Fruit fly (Drosophila melanogaster) whole organism, prepupa: ENCODE measurements around the gene CG3191.

Source experiments
- Blimp-1 ChIP-seq: fragments of 200-800 bp; sonication (Bioruptor generic); optimal IDR thresholded peaks from 3 replicates; lab custom pipeline; 2017; ENCODE audit warnings: missing biosample characterization, missing genetic modification characterization, mild to moderate bottlenecking, moderate library complexity, missing genetic modification reagents
- CG10669 ChIP-seq: fragments of 200-800 bp; sonication (Bioruptor generic); optimal IDR thresholded peaks from 3 replicates; lab custom pipeline; 2018; ENCODE audit warnings: missing biosample characterization, mild to moderate bottlenecking, missing genetic modification characterization, moderate library complexity
- CG11762 ChIP-seq: fragments of 200-800 bp; sonication (Bioruptor generic); optimal IDR thresholded peaks from 3 replicates; lab custom pipeline; 2016; ENCODE audit warnings: missing biosample characterization, missing genetic modification characterization; ENCODE audit not compliant: insufficient read depth
- CG15336 ChIP-seq: fragments of 200-800 bp; sonication (Bioruptor generic); IDR thresholded peaks from 2 replicates; pipeline ENCODE4 v1.3.6; 2022; ENCODE audit warnings: missing biosample characterization, missing genetic modification characterization
- CG1621 ChIP-seq: fragments of 200-800 bp; sonication (Bioruptor generic); optimal IDR thresholded peaks from 3 replicates; lab custom pipeline; 2018; ENCODE audit warnings: missing biosample characterization, mild to moderate bottlenecking, missing genetic modification characterization
- CG3032 ChIP-seq: fragments of 200-800 bp; optimal IDR thresholded peaks from 2 replicates; lab custom pipeline; 2019; ENCODE audit warnings: missing biosample characterization, mild to moderate bottlenecking, missing genetic modification characterization, moderate library complexity
- CG32006 ChIP-seq: fragments of 200-800 bp; sonication (Bioruptor generic); optimal IDR thresholded peaks from 3 replicates; lab custom pipeline; 2017; ENCODE audit warnings: missing biosample characterization, mild to moderate bottlenecking, missing genetic modification characterization
- CG3919 ChIP-seq: fragments of 200-800 bp; sonication (Bioruptor generic); optimal IDR thresholded peaks from 3 replicates; lab custom pipeline; 2016; ENCODE audit warnings: missing biosample characterization, missing genetic modification characterization
- CG6163 ChIP-seq: fragments of 200-800 bp; sonication (Bioruptor generic); IDR thresholded peaks from 3 replicates; pipeline ENCODE4 v1.3.6; 2022; ENCODE audit warnings: missing biosample characterization, missing genetic modification characterization
- CG6276 ChIP-seq: fragments of 200-800 bp; sonication (Bioruptor generic); optimal IDR thresholded peaks from 2 replicates; lab custom pipeline; 2017; ENCODE audit warnings: missing biosample characterization, mild to moderate bottlenecking, missing genetic modification characterization
- CG8119 ChIP-seq: fragments of 200-800 bp; sonication (Bioruptor generic); IDR thresholded peaks from 3 replicates; pipeline ENCODE4 v1.3.6; 2022; ENCODE audit warnings: missing biosample characterization, missing genetic modification characterization
- CG8319 ChIP-seq: fragments of 200-800 bp; sonication (Bioruptor generic); optimal IDR thresholded peaks from 3 replicates; lab custom pipeline; 2016; ENCODE audit warnings: missing biosample characterization, missing genetic modification characterization
- CG8632 ChIP-seq: fragments of 200-800 bp; sonication (Bioruptor generic); optimal IDR thresholded peaks from 3 replicates; lab custom pipeline; 2016; ENCODE audit warnings: missing biosample characterization, missing genetic modification characterization
- Eip75B ChIP-seq: fragments of 200-800 bp; sonication (Bioruptor generic); optimal IDR thresholded peaks from 3 replicates; lab custom pipeline; 2016; ENCODE audit warnings: missing biosample characterization, missing genetic modification characterization
- Eip78C ChIP-seq: fragments of 200-800 bp; sonication (Bioruptor generic); peaks from one replicate; lab custom pipeline; 2016; ENCODE audit warnings: missing biosample characterization, missing genetic modification characterization
- Hr4 ChIP-seq: fragments of 200-800 bp; sonication (Bioruptor generic); optimal IDR thresholded peaks from 3 replicates; lab custom pipeline; 2016; ENCODE audit warnings: missing biosample characterization, missing genetic modification characterization
- Met ChIP-seq: fragments of 200-800 bp; sonication (Bioruptor generic); optimal IDR thresholded peaks from 3 replicates; lab custom pipeline; 2016; ENCODE audit warnings: missing biosample characterization, missing genetic modification characterization
- OdsH ChIP-seq: fragments of 200-800 bp; sonication (Bioruptor generic); optimal IDR thresholded peaks from 3 replicates; lab custom pipeline; 2016; ENCODE audit warnings: missing biosample characterization, missing genetic modification characterization
- Sox102F ChIP-seq: fragments of 200-800 bp; sonication (Bioruptor generic); optimal IDR thresholded peaks from 2 replicates; lab custom pipeline; 2016; ENCODE audit warnings: missing biosample characterization, mild to moderate bottlenecking, missing genetic modification characterization
- achi ChIP-seq: fragments of 200-800 bp; sonication (Bioruptor generic); optimal IDR thresholded peaks from 3 replicates; lab custom pipeline; 2016; ENCODE audit warnings: missing biosample characterization, missing genetic modification characterization
- eg ChIP-seq: fragments of 200-800 bp; sonication (Bioruptor generic); IDR thresholded peaks from 3 replicates; pipeline ENCODE4 v1.3.6; 2022; ENCODE audit warnings: missing biosample characterization, missing genetic modification characterization
- fd85E ChIP-seq: fragments of 200-800 bp; sonication (Bioruptor generic); optimal IDR thresholded peaks from 3 replicates; lab custom pipeline; 2016; ENCODE audit warnings: missing biosample characterization, missing genetic modification characterization
- pdm3 ChIP-seq: fragments of 200-800 bp; sonication (Bioruptor generic); optimal IDR thresholded peaks from 3 replicates; lab custom pipeline; 2016; ENCODE audit warnings: missing biosample characterization, missing genetic modification characterization
- spab ChIP-seq: fragments of 200-800 bp; sonication (Bioruptor generic); optimal IDR thresholded peaks from 2 replicates; lab custom pipeline; 2017; ENCODE audit warnings: missing biosample characterization, mild to moderate bottlenecking, missing genetic modification characterization, missing genetic modification reagents
- svp ChIP-seq: fragments of 200-800 bp; sonication (Bioruptor generic); peaks from one replicate; lab custom pipeline; 2016; ENCODE audit warnings: missing biosample characterization, missing genetic modification characterization
- topi ChIP-seq: fragments of 200-800 bp; sonication (Bioruptor generic); optimal IDR thresholded peaks from 3 replicates; lab custom pipeline; 2016; ENCODE audit warnings: missing biosample characterization, missing genetic modification characterization

CG3191 gene

DNA sequence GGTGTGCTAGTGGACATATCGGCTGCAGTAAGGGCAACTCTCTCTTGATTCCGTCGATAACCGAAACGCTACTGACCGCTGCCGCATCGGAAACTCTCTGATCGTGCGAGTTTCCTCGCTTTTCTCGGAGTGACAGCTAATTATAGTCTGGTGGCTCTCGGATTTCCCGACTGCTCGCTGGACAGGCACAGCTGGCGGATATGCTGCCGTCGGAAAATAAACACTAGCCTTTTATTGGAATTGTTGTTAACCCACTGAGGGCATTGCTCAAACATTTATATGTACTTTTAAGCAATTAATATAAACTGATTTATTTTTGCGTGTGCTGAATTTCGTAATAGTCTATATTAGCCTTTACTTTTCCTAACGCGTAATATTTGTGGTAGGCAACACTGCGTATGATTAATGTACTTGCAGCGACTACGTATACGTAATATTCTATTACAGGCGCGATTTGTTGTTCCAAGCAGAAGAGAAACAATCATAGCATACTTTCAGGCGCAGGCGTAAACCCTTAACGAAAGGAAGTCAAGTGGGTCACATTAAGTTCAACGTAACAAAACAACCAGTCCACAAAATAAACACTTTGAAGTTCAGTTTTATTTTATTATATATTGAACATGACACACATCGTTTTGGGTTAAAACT lies 37.9 kb downstream of the CG3191 start, which contains the start of gene SmydA-8:
TSS of gene SmydA-8 (minus strand) at position 51 of the 648 bp plus-strand sequence.
- TF ChIP-seq OdsH (GFP tag; lab: Kevin White, UChicago) (no peak), Eip75B (GFP tag; lab: Kevin White, UChicago) (peak; percentile 31), CG11762 (GFP tag; lab: Kevin White, UChicago) (no peak), CG10669 (GFP tag; lab: Kevin White, UChicago) (no peak), achi (GFP tag; lab: Kevin White, UChicago) (no peak), CG15336 (GFP tag; lab: Robert Waterston, UW) (no peak), CG3919 (GFP tag; lab: Kevin White, UChicago) (no peak), Blimp-1 (GFP tag; lab: Kevin White, UChicago) (no peak), CG8319 (GFP tag; lab: Kevin White, UChicago) (no peak), Eip78C (GFP tag; lab: Kevin White, UChicago) (peak; percentile 55), CG6163 (GFP tag; lab: Robert Waterston, UW) (no peak), svp (GFP tag; lab: Kevin White, UChicago) (peak; percentile 80), fd85E (GFP tag; lab: Kevin White, UChicago) (no peak)

dm6 chrX:2212327-2212820 lies 39.4 kb downstream of the CG3191 start:
- TF ChIP-seq Eip78C (GFP tag; lab: Kevin White, UChicago) (peak; percentile 20), CG8119 (GFP tag; lab: Robert Waterston, UW) (0 out of 3 replicates have a peak, but pooled peaks have one; percentile 16), Met (GFP tag; lab: Kevin White, UChicago) (peak; percentile 12), spab (GFP tag; lab: Kevin White, UChicago) (no peak), CG15336 (GFP tag; lab: Robert Waterston, UW) (peak; percentile 42; the same call in 1 of the 2 replicates), Hr4 (peak; percentile 33), CG3032 (tag; lab: Kevin White, UChicago) (no peak), CG8632 (GFP tag; lab: Kevin White, UChicago) (no peak), topi (peak; percentile 9), CG6163 (GFP tag; lab: Robert Waterston, UW) (0 out of 3 replicates have a peak, but pooled peaks have one; percentile 34), eg (GFP tag; lab: Robert Waterston, UW) (peak; percentile 36; the same call in 1 of the 3 replicates), CG3919 (GFP tag; lab: Kevin White, UChicago) (no peak), svp (GFP tag; lab: Kevin White, UChicago) (peak; percentile 92), CG1621 (tag; lab: Kevin White, UChicago) (no peak)

- TF ChIP-seq svp (GFP tag; lab: Kevin White, UChicago), result peak; percentile 44
- TF ChIP-seq fd85E (GFP tag; lab: Kevin White, UChicago), result no peak
- peak; percentile 46 for TF ChIP-seq CG32006
- TF ChIP-seq Sox102F (GFP tag; lab: Kevin White, UChicago), result no peak
- TF ChIP-seq eg (GFP tag; lab: Robert Waterston, UW), result peak; percentile 56; the same call in 1 of the 3 replicates
- no peak for TF ChIP-seq Eip78C (GFP tag; lab: Kevin White, UChicago)
- peak; percentile 49 for TF ChIP-seq CG6276
- TF ChIP-seq, all 60 proteins: peak for 4
Observed at dm6 chrX:2208641-2209241, 43.1 kb downstream of the CG3191 start.

dm6 chrX:2203766-2204165 lies 48.0 kb downstream of the CG3191 start, which contains the start of gene FarO:
Gene FarO, minus strand, starts transcription at chrX:2203866.
- TF ChIP-seq Hr4 (no peak), CG3032 (tag; lab: Kevin White, UChicago) (no peak), pdm3 (GFP tag; lab: Kevin White, UChicago) (no peak), achi (GFP tag; lab: Kevin White, UChicago) (no peak)
